Worm (Caenorhabditis elegans) whole organism, mixed stage, embryonic: ENCODE data around the gene F22H10.2.

Experiments used
- M03D4.4 ChIP-seq: sonication (generic microtip); optimal IDR thresholded peaks from 2 replicates; lab custom pipeline; 2017; ENCODE audit warnings: mild to moderate bottlenecking, missing genetic modification characterization, missing compliant biosample characterization
- bed-3 ChIP-seq: fragments of 200-800 bp; sonication (Bioruptor generic); optimal IDR thresholded peaks from 3 replicates; lab custom pipeline; 2018; ENCODE audit warnings: mild to moderate bottlenecking, missing genetic modification characterization, moderate library complexity, missing compliant biosample characterization
- blmp-1 ChIP-seq: fragments of 150-350 bp; optimal IDR thresholded peaks from 2 replicates; lab custom pipeline; 2014; ENCODE audit warnings: missing biosample characterization, missing genetic modification characterization
- ceh-39 ChIP-seq: fragments of 150-350 bp; optimal IDR thresholded peaks from 2 replicates; lab custom pipeline; 2014; ENCODE audit warnings: missing biosample characterization, missing genetic modification characterization
- ceh-43 ChIP-seq: fragments of 200-800 bp; sonication (Bioruptor generic); optimal IDR thresholded peaks from 2 replicates; lab custom pipeline; 2018; ENCODE audit warnings: mild to moderate bottlenecking, missing genetic modification characterization, moderate library complexity, missing compliant biosample characterization
- ceh-83 ChIP-seq: fragments of 200-800 bp; sonication (Bioruptor generic); optimal IDR thresholded peaks from 2 replicates; lab custom pipeline; 2018; ENCODE audit warnings: mild to moderate bottlenecking, missing genetic modification characterization, missing compliant biosample characterization
- ces-1 ChIP-seq: fragments of 150-350 bp; optimal IDR thresholded peaks from 2 replicates; lab custom pipeline; 2014; ENCODE audit warnings: missing biosample characterization, missing genetic modification reagents, missing genetic modification characterization
- cnd-1 ChIP-seq: fragments of 200-800 bp; sonication (Bioruptor generic); optimal IDR thresholded peaks from 2 replicates; lab custom pipeline; 2018; ENCODE audit warnings: mild to moderate bottlenecking, missing genetic modification characterization, missing compliant biosample characterization
- drap-1 ChIP-seq: fragments of 200-800 bp; sonication (Bioruptor generic); optimal IDR thresholded peaks from 3 replicates; lab custom pipeline; 2018; ENCODE audit warnings: mild to moderate bottlenecking, missing genetic modification characterization, missing compliant biosample characterization
- elt-1 ChIP-seq: sonication (generic microtip); optimal IDR thresholded peaks from 2 replicates; lab custom pipeline; 2017; ENCODE audit warnings: missing genetic modification characterization, mild to moderate bottlenecking, missing compliant biosample characterization, antibody characterized with exemption, moderate library complexity, borderline replicate concordance; ENCODE audit not compliant: insufficient read depth
- elt-3 ChIP-seq: fragments of 150-350 bp; optimal IDR thresholded peaks from 2 replicates; lab custom pipeline; 2014; ENCODE audit warnings: missing biosample characterization, missing genetic modification characterization
- flh-1 ChIP-seq: fragments of 200-800 bp; sonication (Bioruptor generic); optimal IDR thresholded peaks from 2 replicates; lab custom pipeline; 2018; ENCODE audit warnings: mild to moderate bottlenecking, missing genetic modification characterization, moderate library complexity, missing compliant biosample characterization
- ham-2 ChIP-seq: fragments of 200-800 bp; sonication (Bioruptor generic); optimal IDR thresholded peaks from 2 replicates; lab custom pipeline; 2018; ENCODE audit warnings: mild to moderate bottlenecking, missing genetic modification characterization, missing compliant biosample characterization
- hlh-1 ChIP-seq: fragments of 150-350 bp; optimal IDR thresholded peaks from 2 replicates; lab custom pipeline; 2014; ENCODE audit warnings: missing biosample characterization, missing genetic modification reagents, missing genetic modification characterization
- lin-13 ChIP-seq: fragments of 150-350 bp; optimal IDR thresholded peaks from 2 replicates; lab custom pipeline; 2014; ENCODE audit warnings: missing biosample characterization, missing genetic modification characterization
- lin-32 ChIP-seq: fragments of 200-800 bp; sonication (Bioruptor generic); optimal IDR thresholded peaks from 2 replicates; lab custom pipeline; 2018; ENCODE audit warnings: mild to moderate bottlenecking, missing genetic modification characterization, missing compliant biosample characterization
- lsy-2 ChIP-seq: fragments of 150-350 bp; optimal IDR thresholded peaks from 2 replicates; lab custom pipeline; 2014; ENCODE audit warnings: missing biosample characterization, missing genetic modification characterization
- mab-5 ChIP-seq: fragments of 150-350 bp; optimal IDR thresholded peaks from 2 replicates; lab custom pipeline; 2014; ENCODE audit warnings: missing biosample characterization, missing genetic modification characterization
- mep-1 ChIP-seq: fragments of 150-350 bp; optimal IDR thresholded peaks from 2 replicates; lab custom pipeline; 2017; ENCODE audit warnings: missing biosample characterization, missing genetic modification reagents, missing genetic modification characterization, inconsistent platforms
- mls-2 ChIP-seq: sonication (generic microtip); optimal IDR thresholded peaks from 2 replicates; lab custom pipeline; 2016; ENCODE audit warnings: mild to moderate bottlenecking, missing genetic modification characterization, moderate library complexity, missing compliant biosample characterization
- nhr-12 ChIP-seq: fragments of 150-350 bp; optimal IDR thresholded peaks from 2 replicates; lab custom pipeline; 2014; ENCODE audit warnings: missing biosample characterization, missing genetic modification characterization
- nhr-2 ChIP-seq: fragments of 150-350 bp; optimal IDR thresholded peaks from 2 replicates; lab custom pipeline; 2014; ENCODE audit warnings: missing biosample characterization, missing genetic modification characterization
- nhr-237 ChIP-seq: fragments of 150-350 bp; optimal IDR thresholded peaks from 2 replicates; lab custom pipeline; 2014; ENCODE audit warnings: missing biosample characterization, missing genetic modification characterization
- nhr-28 ChIP-seq: fragments of 150-350 bp; optimal IDR thresholded peaks from 2 replicates; lab custom pipeline; 2014; ENCODE audit warnings: missing biosample characterization, missing genetic modification characterization
- nhr-76 ChIP-seq: sonication (generic microtip); optimal IDR thresholded peaks from 2 replicates; lab custom pipeline; 2017; ENCODE audit warnings: missing biosample characterization, missing genetic modification characterization
- pha-4 ChIP-seq: fragments of 150-350 bp; optimal IDR thresholded peaks from 2 replicates; lab custom pipeline; 2018; ENCODE audit warnings: missing biosample characterization, missing genetic modification reagents, missing genetic modification characterization
- sem-2 ChIP-seq: fragments of 200-800 bp; sonication (Bioruptor generic); optimal IDR thresholded peaks from 2 replicates; lab custom pipeline; 2018; ENCODE audit warnings: mild to moderate bottlenecking, missing genetic modification characterization, missing compliant biosample characterization
- snpc-4 ChIP-seq: fragments of 150-350 bp; optimal IDR thresholded peaks from 2 replicates; lab custom pipeline; 2014; ENCODE audit warnings: missing biosample characterization, missing genetic modification characterization
- sptf-1 ChIP-seq: sonication (generic microtip); optimal IDR thresholded peaks from 2 replicates; lab custom pipeline; 2017; ENCODE audit warnings: mild to moderate bottlenecking, missing genetic modification characterization, moderate library complexity, missing compliant biosample characterization
- tbx-8 ChIP-seq: fragments of 200-800 bp; sonication (Bioruptor generic); optimal IDR thresholded peaks from 2 replicates; lab custom pipeline; 2018; ENCODE audit warnings: mild to moderate bottlenecking, missing genetic modification characterization, moderate library complexity, missing compliant biosample characterization
- unc-120 ChIP-seq: sonication (generic microtip); optimal IDR thresholded peaks from 2 replicates; lab custom pipeline; 2017; ENCODE audit warnings: missing genetic modification characterization, missing compliant biosample characterization; ENCODE audit not compliant: poor library complexity, severe bottlenecking
- unc-39 ChIP-seq: fragments of 150-350 bp; optimal IDR thresholded peaks from 2 replicates; lab custom pipeline; 2014; ENCODE audit warnings: missing biosample characterization, missing genetic modification characterization
- unc-62 ChIP-seq: fragments of 150-350 bp; optimal IDR thresholded peaks from 2 replicates; lab custom pipeline; 2014; ENCODE audit warnings: missing biosample characterization, missing genetic modification reagents, missing genetic modification characterization
- zip-8 ChIP-seq: fragments of 150-350 bp; optimal IDR thresholded peaks from 2 replicates; lab custom pipeline; 2014; ENCODE audit warnings: missing biosample characterization, missing genetic modification characterization
- ztf-11 ChIP-seq: fragments of 150-350 bp; optimal IDR thresholded peaks from 2 replicates; lab custom pipeline; 2014; ENCODE audit warnings: missing biosample characterization, missing genetic modification characterization

F22H10.2 gene

DNA sequence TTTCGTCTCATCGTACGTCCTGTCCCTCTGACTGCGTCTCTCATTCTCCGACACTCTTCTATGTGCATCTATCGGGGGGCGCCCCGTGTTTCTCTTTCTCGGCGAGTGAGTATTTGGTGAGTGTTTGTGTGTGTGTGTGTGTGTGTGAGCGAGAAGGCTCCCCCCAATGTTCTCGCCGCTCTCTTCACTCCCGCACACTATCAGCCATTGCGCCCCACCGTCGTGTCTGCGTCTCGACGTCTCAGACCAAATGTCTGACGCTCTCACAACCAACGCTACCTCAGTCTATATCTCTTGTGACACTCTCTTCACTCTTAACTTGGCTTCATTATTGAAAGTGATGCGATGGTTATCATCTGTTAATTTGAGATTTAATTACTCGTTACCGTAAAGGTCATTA, 47.5 kb downstream of the F22H10.2 start:
- TF ChIP-seq tbx-8 (GFP tag; lab: Kevin White, UChicago) (no peak), nhr-237 (tag; lab: Kevin White, UChicago) (peak; percentile 88), hlh-1 (tag; lab: Kevin White, UChicago) (peak; percentile 59), ceh-43 (peak; percentile 31), nhr-76 (tag; lab: Kevin White, UChicago) (peak; percentile 41), cnd-1 (peak; percentile 61), ceh-39 (no peak), nhr-2 (no peak), elt-1 (tag; lab: Kevin White, UChicago) (peak; percentile 81), unc-39 (tag; lab: Kevin White, UChicago) (no peak), mls-2 (tag; lab: Kevin White, UChicago) (peak; percentile 85), blmp-1 (tag; lab: Kevin White, UChicago) (peak; percentile 52), lsy-2 (tag; lab: Kevin White, UChicago) (peak; percentile 66), mab-5 (tag; lab: Kevin White, UChicago) (no peak), bed-3 (GFP tag; lab: Kevin White, UChicago) (peak; percentile 50), elt-3 (tag; lab: Kevin White, UChicago) (no peak), zip-8 (tag; lab: Kevin White, UChicago) (no peak), unc-120 (tag; lab: Kevin White, UChicago) (peak; percentile 87), ces-1 (GFP tag; lab: Kevin White, UChicago) (peak; percentile 66), lin-32 (GFP tag; lab: Kevin White, UChicago) (no peak), pha-4 (peak; percentile 87), flh-1 (GFP tag; lab: Kevin White, UChicago) (no peak), ham-2 (peak; percentile 38), sem-2 (no peak), mep-1 (tag; lab: Kevin White, UChicago) (peak; percentile 85), sptf-1 (peak; percentile 83), snpc-4 (tag; lab: Kevin White, UChicago) (no peak), drap-1 (GFP tag; lab: Kevin White, UChicago) (peak; percentile 86), M03D4.4 (tag; lab: Kevin White, UChicago) (peak; percentile 67), lin-13 (tag; lab: Kevin White, UChicago) (peak; percentile 49), ceh-83 (GFP tag; lab: Kevin White, UChicago) (no peak), nhr-12 (no peak), unc-62 (GFP tag; lab: Kevin White, UChicago) (peak; percentile 76), ztf-11 (tag; lab: Kevin White, UChicago) (peak; percentile 13), nhr-28 (no peak)

ce11 chrX:16729259-16729658, 49.9 kb downstream of the F22H10.2 start, which contains the start of gene hda-4:
Gene hda-4, plus strand, starts transcription at chrX:16729559.
- no peak for TF ChIP-seq snpc-4 (tag; lab: Kevin White, UChicago)
- no peak for TF ChIP-seq ceh-43
- TF ChIP-seq elt-3 (tag; lab: Kevin White, UChicago), result no peak
- no peak for TF ChIP-seq elt-1 (tag; lab: Kevin White, UChicago)
- TF ChIP-seq lin-32 (GFP tag; lab: Kevin White, UChicago), result no peak
- no peak for TF ChIP-seq sem-2
- TF ChIP-seq nhr-12, result no peak
- TF ChIP-seq flh-1 (GFP tag; lab: Kevin White, UChicago), result no peak
- no peak for TF ChIP-seq hlh-1 (tag; lab: Kevin White, UChicago)
- TF ChIP-seq ces-1 (GFP tag; lab: Kevin White, UChicago), result no peak
